Worm (Caenorhabditis elegans) whole organism, L4 larva: ENCODE data around the gene hpo-10.

Experiments used
- ceh-28 ChIP-seq: fragments of 150-350 bp; optimal IDR thresholded peaks from 2 replicates; lab custom pipeline; 2014; ENCODE audit warnings: missing biosample characterization, missing genetic modification reagents, missing genetic modification characterization
- daf-16 ChIP-seq, 3 experiments: sonication (generic microtip); optimal IDR thresholded peaks; 2 replicates each; lab custom pipeline; 2016 to 2017; ENCODE audit warnings: missing genetic modification characterization in 3 of 3, missing genetic modification reagents in 3 of 3, mild to moderate bottlenecking in 2 of 3, missing compliant biosample characterization in 2 of 3, missing biosample characterization in 1 of 3, moderate library complexity in 1 of 3
- daf-8 ChIP-seq: fragments of 200-800 bp; sonication (Bioruptor generic); IDR thresholded peaks from 2 replicates; pipeline ENCODE4 v1.3.6; 2022; ENCODE audit warnings: missing genetic modification characterization, missing compliant biosample characterization
- egl-27 ChIP-seq: sonication (generic microtip); optimal IDR thresholded peaks from 3 replicates; lab custom pipeline; 2017; ENCODE audit warnings: missing biosample characterization, missing genetic modification reagents, missing genetic modification characterization
- fkh-10 ChIP-seq: fragments of 150-350 bp; optimal IDR thresholded peaks from 2 replicates; lab custom pipeline; 2014; ENCODE audit warnings: missing biosample characterization, missing genetic modification reagents, missing genetic modification characterization
- jun-1 ChIP-seq: fragments of 150-350 bp; optimal IDR thresholded peaks from 2 replicates; lab custom pipeline; 2014; ENCODE audit warnings: missing biosample characterization, missing genetic modification reagents, missing genetic modification characterization
- lin-29 ChIP-seq: fragments of 200-800 bp; sonication (Bioruptor generic); IDR thresholded peaks from 2 replicates; pipeline ENCODE4 v1.3.6; 2022; ENCODE audit warnings: missing genetic modification reagents, missing genetic modification characterization, missing compliant biosample characterization
- lin-39 ChIP-seq: fragments of 150-350 bp; optimal IDR thresholded peaks from 2 replicates; lab custom pipeline; 2014; ENCODE audit warnings: missing biosample characterization, missing genetic modification reagents, missing genetic modification characterization
- set-16 ChIP-seq: fragments of 200-800 bp; sonication (Bioruptor generic); IDR thresholded peaks from 2 replicates; pipeline ENCODE4 v1.3.6; 2022; ENCODE audit warnings: missing genetic modification reagents, missing genetic modification characterization, missing compliant biosample characterization
- unc-130 ChIP-seq: sonication (generic microtip); optimal IDR thresholded peaks from 2 replicates; lab custom pipeline; 2016; ENCODE audit warnings: missing genetic modification reagents, missing genetic modification characterization, missing compliant biosample characterization
- zag-1 ChIP-seq: fragments of 150-350 bp; optimal IDR thresholded peaks from 2 replicates; lab custom pipeline; 2014; ENCODE audit warnings: missing biosample characterization, missing genetic modification characterization

DNA sequence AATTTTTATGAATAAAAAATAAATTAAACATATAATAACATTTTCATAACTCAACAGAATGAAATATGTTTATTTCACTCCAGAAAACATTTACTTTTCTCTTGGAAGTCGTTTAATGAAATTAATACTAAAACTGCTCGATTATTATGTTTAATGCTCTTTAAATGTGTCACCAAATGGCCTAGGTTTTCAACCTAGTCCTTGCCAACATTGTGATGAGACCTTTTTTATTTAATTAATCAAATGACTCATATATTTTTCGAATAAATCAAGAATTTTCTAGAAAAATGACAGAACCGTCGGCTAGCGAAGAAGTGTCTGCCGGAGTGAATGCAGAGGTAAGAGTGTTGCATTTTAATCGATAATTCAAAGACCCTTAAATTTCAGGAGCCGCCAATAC, 15.0 kb upstream of the hpo-10 start, which contains the start of gene rabn-5:
- TF ChIP-seq unc-130 (GFP tag; lab: Kevin White, UChicago) (no peak), daf-8 (GFP tag; lab: Robert Waterston, UW) (no peak), fkh-10 (GFP tag; lab: Kevin White, UChicago) (no peak), lin-29 (GFP tag; lab: Robert Waterston, UW) (no peak), lin-39 (tag; lab: Kevin White, UChicago) (no peak), zag-1 (tag; lab: Kevin White, UChicago) (no peak), set-16 (GFP tag; lab: Robert Waterston, UW) (no peak), egl-27 (no peak), jun-1 (no peak), ceh-28 (tag; lab: Kevin White, UChicago) (no peak), daf-16 (GFP tag; optimal IDR thresholded peaks at IDR 0.05; lab: Kevin White, UChicago) (no peak), daf-16 (tag; optimal IDR thresholded peaks at IDR 0.05; lab: Kevin White, UChicago) (no peak)
